Fruit fly (Drosophila melanogaster) whole organism, wandering third instar larva: ENCODE data around the gene CG10237.

Experiments
- CrebA ChIP-seq: fragments of 200-800 bp; sonication (Bioruptor generic); optimal IDR thresholded peaks from 2 replicates; lab custom pipeline; 2016; ENCODE audit warnings: missing biosample characterization, mild to moderate bottlenecking, missing genetic modification characterization, borderline replicate concordance
- Dfd ChIP-seq: fragments of >200 bp; optimal IDR thresholded peaks from 2 replicates; lab custom pipeline; 2017; ENCODE audit warnings: missing biosample characterization, missing genetic modification characterization
- GATAd ChIP-seq: sonication (Bioruptor generic); optimal IDR thresholded peaks from 2 replicates; lab custom pipeline; 2016; ENCODE audit warnings: missing biosample characterization, missing genetic modification characterization
- Hr78 ChIP-seq: fragments of >200 bp; optimal IDR thresholded peaks from 2 replicates; lab custom pipeline; 2017; ENCODE audit warnings: missing biosample characterization, missing genetic modification characterization
- Jra ChIP-seq: sonication (Bioruptor generic); optimal IDR thresholded peaks from 2 replicates; lab custom pipeline; 2016; ENCODE audit warnings: missing biosample characterization, missing genetic modification characterization
- OdsH ChIP-seq: fragments of 200-800 bp; sonication (Bioruptor generic); optimal IDR thresholded peaks from 2 replicates; lab custom pipeline; 2016; ENCODE audit warnings: missing biosample characterization, mild to moderate bottlenecking, missing genetic modification characterization
- dl ChIP-seq, 2 experiments: fragments of 175-275, 200-275 bp in 1 of 2; fragments of 200-275 bp in 1 of 2; sonication (Bioruptor generic); optimal IDR thresholded peaks; lab custom pipeline; 2018; ENCODE audit warnings: mild to moderate bottlenecking in 2 of 2, missing biosample characterization in 2 of 2, missing genetic modification characterization in 2 of 2, moderate library complexity in 2 of 2; ENCODE audit not compliant: partially characterized antibody in 2 of 2, insufficient read depth in 1 of 2
- dsf ChIP-seq: sonication (Bioruptor generic); optimal IDR thresholded peaks from 2 replicates; lab custom pipeline; 2016; ENCODE audit warnings: missing biosample characterization, missing genetic modification characterization, borderline replicate concordance
- foxo ChIP-seq, 2 experiments: fragments of 200-800 bp; sonication (Bioruptor generic); optimal IDR thresholded peaks; 2 replicates in 1 of 2; 3 replicates in 1 of 2; lab custom pipeline; 2016 to 2017; ENCODE audit warnings: missing biosample characterization in 2 of 2, missing genetic modification characterization in 2 of 2
- h ChIP-seq: fragments of 200-800 bp; sonication (Bioruptor generic); optimal IDR thresholded peaks from 3 replicates; lab custom pipeline; 2016; ENCODE audit warnings: missing biosample characterization, mild to moderate bottlenecking, missing genetic modification characterization
- usp ChIP-seq: fragments of >200 bp; optimal IDR thresholded peaks from 2 replicates; lab custom pipeline; 2017; ENCODE audit warnings: missing biosample characterization, missing genetic modification characterization

- no peak for TF ChIP-seq dsf
- TF ChIP-seq Dfd (GFP tag; lab: Kevin White, UChicago): no peak
- no peak for TF ChIP-seq foxo (GFP tag; optimal IDR thresholded peaks at IDR 0.05; lab: Kevin White, UChicago)
- TF ChIP-seq h (GFP tag; lab: Kevin White, UChicago): no peak
- no peak for TF ChIP-seq GATAd (GFP tag; lab: Kevin White, UChicago)
- TF ChIP-seq usp: no peak
- TF ChIP-seq CrebA: no peak
- no peak for TF ChIP-seq dl (GFP tag; optimal IDR thresholded peaks at IDR 0.05; lab: Kevin White, UChicago; ENCODE audit: insufficient read depth in 1 of 2, partially characterized antibody in 2 of 2)
- TF ChIP-seq OdsH (GFP tag; lab: Kevin White, UChicago): no peak
- no peak for TF ChIP-seq Hr78 (GFP tag; lab: Kevin White, UChicago)
- TF ChIP-seq Jra (GFP tag; lab: Kevin White, UChicago): no peak
Observed at dm6 chr2L:19415859-19416258, 26.7 kb downstream of the CG10237 start.
